Worm (Caenorhabditis elegans) whole organism, L2 larva: Measurements from ENCODE around the gene lgmn-1.

Experiments used
- C34F6.9 ChIP-seq: fragments of 150-350 bp; optimal IDR thresholded peaks from 2 replicates; lab custom pipeline; 2014; ENCODE audit warnings: missing biosample characterization, missing genetic modification characterization
- F13H6.1 ChIP-seq: sonication (generic microtip); optimal IDR thresholded peaks from 2 replicates; lab custom pipeline; 2016; ENCODE audit warnings: missing genetic modification characterization, missing compliant biosample characterization
- ZK546.5 ChIP-seq: sonication (generic microtip); optimal IDR thresholded peaks from 2 replicates; lab custom pipeline; 2017; ENCODE audit warnings: missing biosample characterization, missing genetic modification characterization
- alr-1 ChIP-seq: fragments of 150-350 bp; optimal IDR thresholded peaks from 2 replicates; lab custom pipeline; 2014; ENCODE audit warnings: missing biosample characterization, missing genetic modification characterization
- ama-1 ChIP-seq: fragments of 150-350 bp; optimal IDR thresholded peaks from 2 replicates; lab custom pipeline; 2018; ENCODE audit warnings: inconsistent platforms
- blmp-1 ChIP-seq: sonication (generic microtip); optimal IDR thresholded peaks from 2 replicates; lab custom pipeline; 2017; ENCODE audit warnings: missing genetic modification characterization, mild to moderate bottlenecking, missing compliant biosample characterization, antibody characterized with exemption, moderate library complexity; ENCODE audit not compliant: insufficient read depth
- ceh-82 ChIP-seq: fragments of 150-350 bp; optimal IDR thresholded peaks from 2 replicates; lab custom pipeline; 2014; ENCODE audit warnings: missing biosample characterization, missing genetic modification characterization
- crh-2 ChIP-seq: sonication (generic microtip); optimal IDR thresholded peaks from 2 replicates; lab custom pipeline; 2017; ENCODE audit warnings: missing biosample characterization, missing genetic modification characterization
- dmd-4 ChIP-seq: sonication (generic microtip); optimal IDR thresholded peaks from 2 replicates; lab custom pipeline; 2017; ENCODE audit warnings: missing biosample characterization, missing genetic modification characterization
- egl-27 ChIP-seq: sonication (generic microtip); optimal IDR thresholded peaks from 3 replicates; lab custom pipeline; 2017; ENCODE audit warnings: missing biosample characterization, missing genetic modification reagents, missing genetic modification characterization
- elt-3 ChIP-seq: sonication (generic microtip); optimal IDR thresholded peaks from 2 replicates; lab custom pipeline; 2017; ENCODE audit warnings: missing biosample characterization, missing genetic modification characterization
- fos-1 ChIP-seq: fragments of 150-350 bp; optimal IDR thresholded peaks from 2 replicates; lab custom pipeline; 2014; ENCODE audit warnings: missing biosample characterization, missing genetic modification characterization
- gmeb-1 ChIP-seq: fragments of 150-350 bp; optimal IDR thresholded peaks from 2 replicates; lab custom pipeline; 2014; ENCODE audit warnings: missing biosample characterization, missing genetic modification characterization
- lin-13 ChIP-seq: fragments of 150-350 bp; optimal IDR thresholded peaks from 2 replicates; lab custom pipeline; 2014; ENCODE audit warnings: missing biosample characterization, missing genetic modification reagents, missing genetic modification characterization
- lsy-2 ChIP-seq, 2 experiments: fragments of 150-350 bp in 1 of 2; sonication (generic microtip) in 1 of 2; optimal IDR thresholded peaks; 2 replicates each; lab custom pipeline; 2014 to 2017; ENCODE audit warnings: missing biosample characterization in 2 of 2, missing genetic modification characterization in 2 of 2
- mbf-1 ChIP-seq: sonication (generic microtip); optimal IDR thresholded peaks from 2 replicates; lab custom pipeline; 2017; ENCODE audit warnings: missing biosample characterization, missing genetic modification characterization
- nhr-10 ChIP-seq: sonication (generic microtip); optimal IDR thresholded peaks from 2 replicates; lab custom pipeline; 2017; ENCODE audit warnings: missing biosample characterization, missing genetic modification characterization
- nhr-129 ChIP-seq: fragments of 150-350 bp; optimal IDR thresholded peaks from 2 replicates; lab custom pipeline; 2014; ENCODE audit warnings: missing biosample characterization, missing genetic modification characterization
- nhr-21 ChIP-seq: fragments of 150-350 bp; optimal IDR thresholded peaks from 2 replicates; lab custom pipeline; 2014; ENCODE audit warnings: missing biosample characterization, missing genetic modification characterization
- nhr-237 ChIP-seq: fragments of 150-350 bp; optimal IDR thresholded peaks from 2 replicates; lab custom pipeline; 2014; ENCODE audit warnings: missing biosample characterization, missing genetic modification characterization
- nhr-25 ChIP-seq: fragments of 150-350 bp; sonication (generic microtip); optimal IDR thresholded peaks from 3 replicates; lab custom pipeline; 2014; ENCODE audit warnings: missing biosample characterization, missing genetic modification characterization
- peb-1 ChIP-seq: fragments of 150-350 bp; optimal IDR thresholded peaks from 2 replicates; lab custom pipeline; 2014; ENCODE audit warnings: missing biosample characterization, missing genetic modification characterization
- sem-4 ChIP-seq: fragments of 150-350 bp; optimal IDR thresholded peaks from 2 replicates; lab custom pipeline; 2014; ENCODE audit warnings: missing biosample characterization, missing genetic modification reagents, missing genetic modification characterization
- skn-1 ChIP-seq: sonication (generic microtip); optimal IDR thresholded peaks from 2 replicates; lab custom pipeline; 2017; ENCODE audit warnings: missing biosample characterization, missing genetic modification characterization
- sma-3 ChIP-seq: sonication (generic microtip); optimal IDR thresholded peaks from 2 replicates; lab custom pipeline; 2016; ENCODE audit warnings: missing genetic modification reagents, missing genetic modification characterization, missing compliant biosample characterization
- sma-9 ChIP-seq, 2 experiments: fragments of 150-350 bp in 1 of 2; sonication (generic microtip) in 1 of 2; optimal IDR thresholded peaks; 2 replicates each; lab custom pipeline; 2014 to 2016; ENCODE audit warnings: missing genetic modification characterization in 2 of 2, mild to moderate bottlenecking in 1 of 2, missing biosample characterization in 1 of 2, missing compliant biosample characterization in 1 of 2, missing genetic modification reagents in 1 of 2, moderate library complexity in 1 of 2
- snpc-4 ChIP-seq: fragments of 150-350 bp; optimal IDR thresholded peaks from 2 replicates; lab custom pipeline; 2014; ENCODE audit warnings: missing biosample characterization, missing genetic modification characterization
- unc-39 ChIP-seq: fragments of 150-350 bp; optimal IDR thresholded peaks from 2 replicates; lab custom pipeline; 2014; ENCODE audit warnings: missing biosample characterization, missing genetic modification characterization
- unc-55 ChIP-seq: fragments of 150-350 bp; sonication (generic microtip); optimal IDR thresholded peaks from 3 replicates; lab custom pipeline; 2014; ENCODE audit warnings: missing biosample characterization, missing genetic modification reagents, missing genetic modification characterization
- unc-62 ChIP-seq: fragments of 150-350 bp; optimal IDR thresholded peaks from 2 replicates; lab custom pipeline; 2014; ENCODE audit warnings: missing biosample characterization, missing genetic modification reagents, missing genetic modification characterization
- zag-1 ChIP-seq: fragments of 150-350 bp; optimal IDR thresholded peaks from 2 replicates; lab custom pipeline; 2014; ENCODE audit warnings: missing biosample characterization, missing genetic modification characterization
- ztf-11 ChIP-seq: sonication (generic microtip); optimal IDR thresholded peaks from 2 replicates; lab custom pipeline; 2017; ENCODE audit warnings: missing biosample characterization, missing genetic modification characterization

lgmn-1 gene

DNA sequence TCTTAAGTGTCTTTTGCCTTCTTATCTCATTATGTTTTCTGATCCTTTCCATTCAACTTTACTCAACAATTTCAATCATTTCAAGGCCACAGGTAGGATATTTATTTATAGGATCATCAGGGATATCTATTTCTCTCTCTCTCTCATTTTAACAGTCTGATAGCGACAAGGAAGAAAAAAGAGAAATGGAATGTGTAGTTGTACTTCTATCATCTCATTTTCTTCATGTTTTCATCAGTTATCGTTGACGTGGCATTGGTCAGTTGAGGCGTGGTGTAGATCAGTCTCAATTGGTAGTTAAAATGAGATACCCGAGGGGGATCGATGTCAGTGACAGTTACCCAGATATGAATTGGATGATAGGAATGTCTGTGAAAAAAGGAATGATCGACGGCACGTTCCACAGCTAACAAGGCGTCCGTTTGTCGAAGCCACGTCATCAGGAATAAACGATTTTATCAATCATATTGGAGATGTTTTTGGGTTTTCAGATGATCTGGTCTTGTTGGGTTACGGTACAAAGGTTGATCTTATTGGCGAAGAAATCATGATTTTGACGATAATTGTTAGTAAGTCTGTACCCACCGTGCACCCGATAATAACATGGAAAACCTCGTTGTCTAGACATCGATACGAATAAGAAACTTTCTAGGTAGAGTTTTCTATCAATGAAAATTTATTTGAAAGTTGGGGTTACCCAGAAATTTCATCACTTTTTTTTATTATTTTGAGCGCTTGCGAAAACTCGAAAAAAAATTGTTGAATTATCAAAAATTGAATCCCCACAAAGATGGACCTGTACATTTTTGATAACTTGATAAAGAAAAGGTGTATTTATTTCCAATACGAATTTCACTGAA is 41.5 kb downstream of the lgmn-1 start:
- peak; percentile 34 for TF ChIP-seq nhr-129
- TF ChIP-seq unc-39 (tag; lab: Kevin White, UChicago): no peak
- no peak for TF ChIP-seq unc-62 (GFP tag; lab: Kevin White, UChicago)
- TF ChIP-seq fos-1 (tag; lab: Kevin White, UChicago): peak; percentile 15
- TF ChIP-seq nhr-25 (tag; lab: Kevin White, UChicago): peak; percentile 76
- peak; percentile 81 for TF ChIP-seq nhr-21 (tag; lab: Kevin White, UChicago)
- peak; percentile 80 for TF ChIP-seq sma-3 (GFP tag; lab: Kevin White, UChicago)
- peak; percentile 39 for TF ChIP-seq gmeb-1 (tag; lab: Kevin White, UChicago)
- peak; percentile 85 for TF ChIP-seq blmp-1 (tag; lab: Kevin White, UChicago)
- peak; percentile 83 for TF ChIP-seq egl-27 (tag; lab: Kevin White, UChicago)
- TF ChIP-seq ceh-82 (tag; lab: Kevin White, UChicago): no peak
- no peak for TF ChIP-seq zag-1 (tag; lab: Kevin White, UChicago)
- no peak for TF ChIP-seq nhr-10
- TF ChIP-seq sma-9 (GFP tag; optimal IDR thresholded peaks at IDR 0.05; lab: Kevin White, UChicago): peak; percentile 82
- TF ChIP-seq sma-9 (tag; optimal IDR thresholded peaks at IDR 0.05; lab: Kevin White, UChicago): no peak
- TF ChIP-seq crh-2 (tag; lab: Kevin White, UChicago): peak; percentile 93
- no peak for TF ChIP-seq alr-1 (tag; lab: Kevin White, UChicago)
- no peak for TF ChIP-seq snpc-4 (tag; lab: Kevin White, UChicago)
- no peak for TF ChIP-seq F13H6.1

DNA sequence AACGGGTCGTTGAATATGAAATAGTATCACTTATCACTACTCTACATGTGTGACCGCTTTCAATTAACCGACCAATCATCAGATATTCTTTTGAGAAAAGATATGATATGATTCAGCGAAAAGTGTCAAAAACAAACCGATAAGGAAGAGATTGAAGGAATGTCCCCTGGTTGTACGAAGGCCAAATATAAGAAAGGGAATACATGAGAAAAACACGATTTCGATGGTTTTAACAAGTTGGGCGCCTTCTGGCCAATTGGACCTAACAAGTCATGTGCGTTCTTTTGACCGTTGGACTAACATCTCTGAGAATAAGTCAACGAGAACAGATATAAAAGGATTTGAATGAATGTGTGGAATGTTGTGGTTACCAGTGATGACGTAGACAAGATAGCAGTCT is 43.0 kb downstream of the lgmn-1 start:
- TF ChIP-seq ztf-11 (tag; lab: Kevin White, UChicago) (no peak), blmp-1 (tag; lab: Kevin White, UChicago) (peak; percentile 38), gmeb-1 (tag; lab: Kevin White, UChicago) (peak; percentile 13), nhr-21 (tag; lab: Kevin White, UChicago) (peak; percentile 58), sma-9 (GFP tag; optimal IDR thresholded peaks at IDR 0.05; lab: Kevin White, UChicago) (peak; percentile 51), sma-9 (tag; optimal IDR thresholded peaks at IDR 0.05; lab: Kevin White, UChicago) (no peak), ceh-82 (tag; lab: Kevin White, UChicago) (no peak), peb-1 (tag; lab: Kevin White, UChicago) (no peak), C34F6.9 (tag; lab: Kevin White, UChicago) (no peak), ama-1 (lab: Kevin White, UChicago) (peak; percentile 24), dmd-4 (tag; lab: Kevin White, UChicago) (no peak), snpc-4 (tag; lab: Kevin White, UChicago) (no peak), elt-3 (tag; lab: Kevin White, UChicago) (no peak), sma-3 (GFP tag; lab: Kevin White, UChicago) (peak; percentile 78), nhr-129 (peak; percentile 47)

DNA sequence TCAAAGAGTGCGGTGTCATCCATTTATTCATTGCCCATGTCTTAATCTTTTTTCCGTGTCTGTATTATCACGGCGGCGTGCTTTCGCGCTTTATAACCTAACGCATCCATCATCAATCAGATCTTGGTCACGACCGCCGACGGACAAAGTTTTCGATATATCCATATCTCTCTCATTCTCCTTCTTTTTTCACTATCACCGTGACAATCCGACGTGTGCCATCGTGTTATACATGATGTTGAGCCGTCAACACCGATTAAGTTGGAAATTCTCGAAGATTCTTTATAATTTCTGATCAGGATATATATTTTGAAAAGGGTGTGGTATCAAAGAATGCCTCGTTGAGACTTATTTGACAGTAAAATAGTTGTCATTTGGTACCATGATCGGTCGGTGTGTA is 44.0 kb downstream of the lgmn-1 start:
- TF ChIP-seq sma-9 (GFP tag; optimal IDR thresholded peaks at IDR 0.05; lab: Kevin White, UChicago): peak; percentile 41
- TF ChIP-seq sma-9 (tag; optimal IDR thresholded peaks at IDR 0.05; lab: Kevin White, UChicago): no peak
- TF ChIP-seq sma-3 (GFP tag; lab: Kevin White, UChicago): peak; percentile 32
- peak; percentile 8 for TF ChIP-seq gmeb-1 (tag; lab: Kevin White, UChicago)
- peak; percentile 70 for TF ChIP-seq nhr-21 (tag; lab: Kevin White, UChicago)
- no peak for TF ChIP-seq lin-13 (GFP tag; lab: Kevin White, UChicago)
- TF ChIP-seq ZK546.5: no peak
- TF ChIP-seq mbf-1 (tag; lab: Kevin White, UChicago): no peak
- peak; percentile 10 for TF ChIP-seq ama-1 (lab: Kevin White, UChicago)
- TF ChIP-seq sem-4 (tag; lab: Kevin White, UChicago): no peak

DNA sequence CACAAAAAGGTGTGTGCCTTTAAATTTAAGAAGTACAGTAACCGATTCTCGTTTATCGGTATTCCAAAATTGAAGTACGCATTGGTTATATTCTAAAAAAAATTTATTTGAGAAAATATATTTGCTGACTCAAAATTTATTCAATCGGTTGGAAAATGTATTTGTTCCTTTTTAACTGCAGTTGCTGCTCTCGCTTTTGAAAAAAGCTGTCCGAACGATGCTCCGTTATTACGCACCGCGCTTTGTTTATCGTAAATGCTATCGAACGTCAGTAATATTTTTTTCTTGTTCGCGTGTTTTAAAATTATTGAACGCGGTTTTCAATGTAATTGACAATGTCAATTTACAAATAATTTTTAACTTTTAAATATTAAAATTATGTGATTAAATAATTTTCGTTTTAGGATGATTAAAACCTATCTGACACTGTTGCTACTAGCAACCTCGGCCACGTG is 47.5 kb downstream of the lgmn-1 start, which contains the start of gene sel-1:
sel-1 (plus strand) TSS at position 405 of the 455 bp plus-strand sequence.
- TF ChIP-seq lsy-2 (tag; optimal IDR thresholded peaks at IDR 0.05; lab: Kevin White, UChicago) (peak; percentile 1 to 19), nhr-237 (tag; lab: Kevin White, UChicago) (no peak), unc-55 (peak; percentile 31), C34F6.9 (tag; lab: Kevin White, UChicago) (peak; percentile 48), skn-1 (tag; lab: Kevin White, UChicago) (no peak)
